Fruit fly (Drosophila melanogaster): ENCODE results near the gene rtet.

Gene rtet

DNA sequence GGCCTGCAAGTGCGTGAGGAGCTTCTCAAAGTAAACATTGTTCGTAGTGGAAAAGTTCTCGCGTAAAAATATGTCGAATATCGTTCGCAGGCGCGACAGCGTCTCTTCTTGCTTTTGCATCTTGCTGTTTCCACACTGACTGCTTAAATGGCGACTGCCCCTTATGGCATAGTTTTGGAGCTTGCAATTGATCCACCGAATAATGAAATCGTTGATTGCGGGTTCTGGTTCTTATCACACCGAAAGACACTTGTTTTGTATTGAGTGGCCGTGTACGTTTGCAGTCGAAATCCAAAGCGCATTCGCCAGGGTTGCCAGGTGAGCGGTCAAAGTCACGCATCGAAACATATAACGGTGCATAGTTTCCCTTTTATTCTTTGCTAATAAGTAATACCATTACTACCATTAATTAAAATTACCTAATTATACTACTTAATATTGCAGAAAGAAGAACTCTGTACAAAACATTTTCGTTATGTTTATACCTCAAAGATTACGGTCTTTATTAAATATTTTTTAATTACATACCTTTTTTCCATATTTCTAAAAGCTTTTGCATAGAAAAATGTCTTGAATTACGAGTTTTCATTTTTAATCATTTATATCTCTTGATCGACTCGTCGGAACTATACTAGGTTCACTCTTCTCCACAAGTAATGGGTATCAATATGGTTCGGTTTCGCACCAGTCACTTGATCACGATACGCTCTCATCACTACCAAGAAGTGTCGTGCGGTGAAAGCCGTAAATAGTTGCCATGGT is 6.6 kb upstream of the rtet start, which contains the start of the genes CG7044 and Tbc1d22:
Gene CG7044 (minus strand): TSS at position 266 of the 762 bp plus-strand sequence.
Gene Tbc1d22 (plus strand): TSS at position 747 of the 762 bp plus-strand sequence.
- TF ChIP-seq Doc2 (GFP tag; IDR thresholded peaks at IDR 0.05) (no peak), CkIIα-i1 (GFP tag; IDR thresholded peaks at IDR 0.05) (no peak), CG14965 (GFP tag; optimal IDR thresholded peaks at IDR 0.05; ENCODE audit: borderline replicate concordance) (no peak), ham (GFP tag; IDR thresholded peaks at IDR 0.05) (no peak), fru (optimal IDR thresholded peaks at IDR 0.05) (no peak), CG9727 (GFP tag; optimal IDR thresholded peaks at IDR 0.05) (peak; percentile 64), Trl (optimal IDR thresholded peaks at IDR 0.05) (no peak), Trl (GFP tag; optimal IDR thresholded peaks at IDR 0.05) (no peak), CG12744 (GFP tag; optimal IDR thresholded peaks at IDR 0.05) (peak; percentile 29), CG7839 (tag; optimal IDR thresholded peaks at IDR 0.05) (no peak), GATAe (GFP tag; conservative IDR thresholded peaks at IDR 0.05) (no peak), CG4854 (GFP tag; optimal IDR thresholded peaks at IDR 0.05) (no peak), CG10321 (GFP tag; IDR thresholded peaks at IDR 0.05) (no peak), CG32767 (GFP tag; IDR thresholded peaks at IDR 0.05) (no peak), aop (GFP tag; IDR thresholded peaks at IDR 0.05) (no peak), Rx (GFP tag; IDR thresholded peaks at IDR 0.05) (no peak), CTCF (GFP tag; optimal IDR thresholded peaks at IDR 0.05) (no peak), CG18476 (GFP tag; optimal IDR thresholded peaks at IDR 0.05) (peak; percentile 19), BtbVII (GFP tag; optimal IDR thresholded peaks at IDR 0.05) (no peak), row (GFP tag; IDR thresholded peaks at IDR 0.05) (peak; percentile 91), twi (tag; optimal IDR thresholded peaks at IDR 0.05) (peak; percentile 22), Abd-B (GFP tag; optimal IDR thresholded peaks at IDR 0.05) (peak; percentile 71), CG6765 (GFP tag; optimal IDR thresholded peaks at IDR 0.05) (no peak), MTF-1 (GFP tag; optimal IDR thresholded peaks at IDR 0.05; ENCODE audit: borderline replicate concordance) (no peak), CG13123 (GFP tag; optimal IDR thresholded peaks at IDR 0.05) (peak; percentile 32), ftz-f1 (GFP tag; optimal IDR thresholded peaks at IDR 0.05) (no peak), CG7963 (GFP tag; IDR thresholded peaks at IDR 0.05; ENCODE audit: partially characterized antibody) (no peak), HmgD (GFP tag; optimal IDR thresholded peaks at IDR 0.05) (no peak), sens-2 (GFP tag; IDR thresholded peaks at IDR 0.05) (no peak), Fer2 (tag; optimal IDR thresholded peaks at IDR 0.05) (no peak), pita (GFP tag; optimal IDR thresholded peaks at IDR 0.05) (no peak), pzg (GFP tag; optimal IDR thresholded peaks at IDR 0.05) (peak; percentile 21), dmrt99B (tag; optimal IDR thresholded peaks at IDR 0.05) (no peak), CG3726 (GFP tag; IDR thresholded peaks at IDR 0.05) (no peak), B-H1 (GFP tag; IDR thresholded peaks at IDR 0.05) (no peak), gcm (GFP tag; optimal IDR thresholded peaks at IDR 0.05) (no peak), CG12391 (tag; optimal IDR thresholded peaks at IDR 0.05) (peak; percentile 69), CG6813 (GFP tag; optimal IDR thresholded peaks at IDR 0.05) (no peak), CG13287 (GFP tag; IDR thresholded peaks at IDR 0.05; ENCODE audit: partially characterized antibody) (0 out of 2 replicates have a peak, but pooled peaks have one; percentile 7), E2f1 (GFP tag; IDR thresholded peaks at IDR 0.05) (peak; percentile 30; the same call in 1 of the 2 replicates), wdn (GFP tag; IDR thresholded peaks at IDR 0.05) (no peak), Doc3 (GFP tag; IDR thresholded peaks at IDR 0.05; ENCODE audit: partially characterized antibody) (no peak), slou (GFP tag; optimal IDR thresholded peaks at IDR 0.05) (peak; percentile 25), disco-r (GFP tag; optimal IDR thresholded peaks at IDR 0.05) (no peak), CG6254 (GFP tag; optimal IDR thresholded peaks at IDR 0.05) (no peak), CG31441 (GFP tag; IDR thresholded peaks at IDR 0.05) (peak; percentile 78), hbn (GFP tag; IDR thresholded peaks at IDR 0.05; ENCODE audit: partially characterized antibody) (0 out of 2 replicates have a peak, but pooled peaks have one; percentile 13), pum (GFP tag; optimal IDR thresholded peaks at IDR 0.05) (peak; percentile 49), az2 (GFP tag; optimal IDR thresholded peaks at IDR 0.05) (peak; percentile 58), CG10267 (tag; optimal IDR thresholded peaks at IDR 0.05) (peak; percentile 22), da (GFP tag; optimal IDR thresholded peaks at IDR 0.05) (no peak)
